Fruit fly (Drosophila melanogaster) whole organism, embryonic: ENCODE results near the gene Cyp4ac2.

Experiments
- Atf-2 ChIP-seq: fragments of 200-800 bp; sonication (Bioruptor generic); optimal IDR thresholded peaks from 2 replicates; lab custom pipeline; 2016; ENCODE audit warnings: missing biosample characterization, missing genetic modification characterization
- Blimp-1 ChIP-seq: fragments of 200-800 bp; sonication (Bioruptor generic); optimal IDR thresholded peaks from 3 replicates; lab custom pipeline; 2018; ENCODE audit warnings: missing biosample characterization, missing genetic modification characterization, mild to moderate bottlenecking, moderate library complexity, missing genetic modification reagents
- CG10654 ChIP-seq: fragments of 200-800 bp; sonication (Bioruptor generic); optimal IDR thresholded peaks from 2 replicates; lab custom pipeline; 2016; ENCODE audit warnings: missing biosample characterization, missing genetic modification characterization
- CG10979 ChIP-seq: fragments of 200-800 bp; sonication (Bioruptor generic); optimal IDR thresholded peaks from 2 replicates; lab custom pipeline; 2018; ENCODE audit warnings: missing biosample characterization, mild to moderate bottlenecking, missing genetic modification characterization, moderate library complexity
- CG11695 ChIP-seq: fragments of 200-800 bp; sonication (Bioruptor generic); IDR thresholded peaks from 3 replicates; pipeline ENCODE4 v1.3.6; 2022; ENCODE audit warnings: missing biosample characterization, missing genetic modification characterization
- CG11696 ChIP-seq: fragments of 200-800 bp; sonication (Bioruptor generic); IDR thresholded peaks from 2 replicates; pipeline ENCODE4 v1.3.6; 2022; ENCODE audit warnings: missing biosample characterization, missing genetic modification characterization
- CG12769 ChIP-seq: fragments of 200-800 bp; sonication (Bioruptor generic); optimal IDR thresholded peaks from 2 replicates; lab custom pipeline; 2019; ENCODE audit warnings: missing biosample characterization, mild to moderate bottlenecking, missing genetic modification characterization, moderate library complexity
- CG14965 ChIP-seq: fragments of 200-800 bp; sonication (Bioruptor generic); optimal IDR thresholded peaks from 2 replicates; lab custom pipeline; 2016; ENCODE audit warnings: missing biosample characterization, missing genetic modification characterization, borderline replicate concordance
- CG17328 ChIP-seq: fragments of 200-800 bp; sonication (Bioruptor generic); IDR thresholded peaks from 2 replicates; pipeline ENCODE4 v1.3.6; 2022; ENCODE audit warnings: missing biosample characterization, missing genetic modification characterization
- CG17829 ChIP-seq: fragments of 200-800 bp; optimal IDR thresholded peaks from 2 replicates; lab custom pipeline; 2019; ENCODE audit warnings: missing biosample characterization, mild to moderate bottlenecking, missing genetic modification characterization, moderate library complexity
- CG18764 ChIP-seq: fragments of 200-800 bp; sonication (Bioruptor generic); optimal IDR thresholded peaks from 3 replicates; lab custom pipeline; 2016; ENCODE audit warnings: missing biosample characterization, missing genetic modification characterization
- CG2678 ChIP-seq: fragments of 200-800 bp; sonication (Bioruptor generic); optimal IDR thresholded peaks from 3 replicates; lab custom pipeline; 2019; ENCODE audit warnings: missing biosample characterization, mild to moderate bottlenecking, missing genetic modification characterization, moderate library complexity
- CG4360 ChIP-seq: fragments of 200-800 bp; sonication (Bioruptor generic); IDR thresholded peaks from 2 replicates; pipeline ENCODE4 v1.3.6; 2022; ENCODE audit warnings: missing biosample characterization, missing genetic modification characterization
- CG6175 ChIP-seq: fragments of 200-800 bp; sonication (Bioruptor generic); IDR thresholded peaks from 3 replicates; pipeline ENCODE4 v1.3.6; 2022; ENCODE audit warnings: missing biosample characterization, missing genetic modification characterization
- CG7745 ChIP-seq: fragments of 200-800 bp; sonication (Bioruptor generic); optimal IDR thresholded peaks from 2 replicates; lab custom pipeline; 2018; ENCODE audit warnings: missing biosample characterization, mild to moderate bottlenecking, missing genetic modification characterization, moderate library complexity
- CG7839 ChIP-seq: fragments of 200-800 bp; sonication (Bioruptor generic); optimal IDR thresholded peaks from 3 replicates; lab custom pipeline; 2018; ENCODE audit warnings: missing biosample characterization, mild to moderate bottlenecking, missing genetic modification characterization, moderate library complexity
- CrebB ChIP-seq: fragments of 200-800 bp; sonication (Bioruptor generic); optimal IDR thresholded peaks from 3 replicates; lab custom pipeline; 2018; ENCODE audit warnings: missing biosample characterization, mild to moderate bottlenecking, missing genetic modification characterization
- Hr3 ChIP-seq: fragments of 200-800 bp; sonication (Bioruptor generic); optimal IDR thresholded peaks from 3 replicates; lab custom pipeline; 2016; ENCODE audit warnings: missing biosample characterization, missing genetic modification characterization
- Hsf ChIP-seq: fragments of 200-800 bp; sonication (Bioruptor generic); optimal IDR thresholded peaks from 3 replicates; lab custom pipeline; 2016; ENCODE audit warnings: missing biosample characterization, missing genetic modification characterization
- Mad ChIP-seq: fragments of 200-800 bp; sonication (Bioruptor generic); optimal IDR thresholded peaks from 2 replicates; lab custom pipeline; 2016; ENCODE audit warnings: missing biosample characterization, missing genetic modification characterization
- Med ChIP-seq: fragments of 200-800 bp; sonication (Bioruptor generic); peaks from one replicate; lab custom pipeline; 2016; ENCODE audit warnings: missing biosample characterization, missing genetic modification characterization, mild to moderate bottlenecking, inconsistent platforms, moderate library complexity
- Neu2 ChIP-seq: fragments of 200-800 bp; sonication (Bioruptor generic); optimal IDR thresholded peaks from 3 replicates; lab custom pipeline; 2016; ENCODE audit warnings: missing biosample characterization, missing genetic modification characterization, borderline replicate concordance
- Nf-YA ChIP-seq: fragments of 200-800 bp; sonication (Bioruptor generic); IDR thresholded peaks from 2 replicates; pipeline ENCODE4 v1.3.6; 2022; ENCODE audit warnings: missing biosample characterization, missing genetic modification characterization
- Oli ChIP-seq: fragments of 200-800 bp; sonication (Bioruptor generic); optimal IDR thresholded peaks from 2 replicates; lab custom pipeline; 2018; ENCODE audit warnings: missing biosample characterization, mild to moderate bottlenecking, missing genetic modification characterization, moderate library complexity
- Ptx1 ChIP-seq: fragments of 200-800 bp; sonication (Bioruptor generic); IDR thresholded peaks from 2 replicates; pipeline ENCODE4 v1.3.6; 2022; ENCODE audit warnings: missing biosample characterization, missing genetic modification characterization
- Sox102F ChIP-seq: fragments of 200-800 bp; sonication (Bioruptor generic); optimal IDR thresholded peaks from 2 replicates; lab custom pipeline; 2018; ENCODE audit warnings: missing biosample characterization, mild to moderate bottlenecking, missing genetic modification characterization, moderate library complexity
- TFAM ChIP-seq: fragments of 200-800 bp; sonication (Bioruptor generic); optimal IDR thresholded peaks from 2 replicates; lab custom pipeline; 2017; ENCODE audit warnings: missing biosample characterization, missing genetic modification characterization, inconsistent platforms
- Vsx1 ChIP-seq: fragments of 200-800 bp; sonication (Bioruptor generic); optimal IDR thresholded peaks from 2 replicates; lab custom pipeline; 2017; ENCODE audit warnings: missing biosample characterization, mild to moderate bottlenecking, missing genetic modification characterization, missing genetic modification reagents
- amos ChIP-seq: fragments of 200-800 bp; sonication (Bioruptor generic); IDR thresholded peaks from 2 replicates; pipeline ENCODE4 v1.3.6; 2022; ENCODE audit warnings: missing biosample characterization, missing genetic modification characterization; ENCODE audit not compliant: partially characterized antibody
- bbx ChIP-seq: fragments of 200-800 bp; sonication (Bioruptor generic); IDR thresholded peaks from 2 replicates; pipeline ENCODE4 v1.3.6; 2022; ENCODE audit warnings: missing biosample characterization, missing genetic modification characterization; ENCODE audit not compliant: partially characterized antibody
- chinmo ChIP-seq: fragments of 200-800 bp; sonication (Bioruptor generic); IDR thresholded peaks from 4 replicates; pipeline ENCODE4 v1.3.6; 2022; ENCODE audit warnings: missing biosample characterization, missing genetic modification characterization; ENCODE audit not compliant: partially characterized antibody
- esg ChIP-seq: fragments of 200-800 bp; sonication (Bioruptor generic); conservative IDR thresholded peaks from 2 replicates; pipeline ENCODE4 v1.3.6; 2022; ENCODE audit warnings: missing biosample characterization, missing genetic modification characterization
- eve ChIP-seq, 2 experiments: fragments of >200 bp; optimal IDR thresholded peaks; 2 replicates each; lab custom pipeline; 2017; ENCODE audit warnings: missing biosample characterization in 2 of 2, missing genetic modification characterization in 2 of 2
- ham ChIP-seq: fragments of 200-800 bp; sonication (Bioruptor generic); IDR thresholded peaks from 2 replicates; pipeline ENCODE4 v1.3.6; 2022; ENCODE audit warnings: missing biosample characterization, missing genetic modification characterization
- hkb ChIP-seq, 2 experiments: fragments of 200-800 bp in 1 of 2; fragments of >200 bp in 1 of 2; sonication (Bioruptor generic) in 1 of 2; IDR thresholded peaks in 1 of 2; optimal IDR thresholded peaks in 1 of 2; 2 replicates each; pipeline versions ENCODE4 v1.3.6 to Lab custom; 2017 to 2022; ENCODE audit warnings: missing biosample characterization in 1 of 2, missing genetic modification characterization in 1 of 2
- jing ChIP-seq: fragments of 200-800 bp; sonication (Bioruptor generic); optimal IDR thresholded peaks from 2 replicates; lab custom pipeline; 2018; ENCODE audit warnings: missing biosample characterization, mild to moderate bottlenecking, missing genetic modification characterization
- lbe ChIP-seq: fragments of 200-800 bp; sonication (Bioruptor generic); optimal IDR thresholded peaks from 2 replicates; lab custom pipeline; 2016; ENCODE audit warnings: missing biosample characterization, mild to moderate bottlenecking, missing genetic modification characterization
- lola ChIP-seq, 3 experiments: fragments of >200 bp in 2 of 3; fragments of 200-800 bp in 1 of 3; sonication (Bioruptor generic) in 1 of 3; optimal IDR thresholded peaks; 2 replicates each; lab custom pipeline; 2017 to 2019; ENCODE audit warnings: missing biosample characterization in 3 of 3, missing genetic modification characterization in 3 of 3, mild to moderate bottlenecking in 1 of 3, moderate library complexity in 1 of 3
- odd ChIP-seq: fragments of 200-800 bp; sonication (Bioruptor generic); optimal IDR thresholded peaks from 2 replicates; lab custom pipeline; 2017; ENCODE audit warnings: missing biosample characterization, mild to moderate bottlenecking, missing genetic modification characterization
- phol ChIP-seq: fragments of 200-800 bp; sonication (Bioruptor generic); optimal IDR thresholded peaks from 3 replicates; lab custom pipeline; 2018; ENCODE audit warnings: missing biosample characterization, mild to moderate bottlenecking, missing genetic modification characterization, moderate library complexity
- pum ChIP-seq: fragments of 200-800 bp; sonication (Bioruptor generic); optimal IDR thresholded peaks from 2 replicates; lab custom pipeline; 2016; ENCODE audit warnings: missing biosample characterization, missing genetic modification characterization
- ranshi ChIP-seq: fragments of 200-800 bp; sonication (Bioruptor generic); IDR thresholded peaks from 2 replicates; pipeline ENCODE4 v1.3.6; 2022; ENCODE audit warnings: missing biosample characterization, missing genetic modification characterization
- salm ChIP-seq: fragments of 200-800 bp; sonication (Bioruptor generic); optimal IDR thresholded peaks from 2 replicates; lab custom pipeline; 2018; ENCODE audit warnings: missing biosample characterization, mild to moderate bottlenecking, missing genetic modification characterization
- sens ChIP-seq: fragments of 200-800 bp; sonication (Bioruptor generic); peaks from one replicate; lab custom pipeline; 2016; ENCODE audit warnings: missing biosample characterization, missing genetic modification characterization
- shn ChIP-seq: fragments of 200-800 bp; sonication (Bioruptor generic); optimal IDR thresholded peaks from 3 replicates; lab custom pipeline; 2016; ENCODE audit warnings: missing biosample characterization, missing genetic modification characterization
- tap ChIP-seq: fragments of 200-800 bp; optimal IDR thresholded peaks from 3 replicates; lab custom pipeline; 2019; ENCODE audit warnings: missing biosample characterization, mild to moderate bottlenecking, missing genetic modification characterization, moderate library complexity
- tio ChIP-seq: fragments of 200-800 bp; sonication (Bioruptor generic); optimal IDR thresholded peaks from 2 replicates; lab custom pipeline; 2017; ENCODE audit warnings: missing biosample characterization, missing genetic modification characterization, inconsistent platforms
- tup ChIP-seq: fragments of 200-800 bp; sonication (Bioruptor generic); optimal IDR thresholded peaks from 2 replicates; lab custom pipeline; 2016; ENCODE audit warnings: missing biosample characterization, mild to moderate bottlenecking, missing genetic modification characterization, moderate library complexity
- unpg ChIP-seq: fragments of 200-800 bp; sonication (Bioruptor generic); optimal IDR thresholded peaks from 3 replicates; lab custom pipeline; 2018; ENCODE audit warnings: missing biosample characterization, mild to moderate bottlenecking, missing genetic modification characterization, moderate library complexity
- z ChIP-seq: fragments of 200-800 bp; sonication (Bioruptor generic); IDR thresholded peaks from 3 replicates; pipeline ENCODE4 v1.3.6; 2022; ENCODE audit warnings: missing biosample characterization, missing genetic modification characterization

The Cyp4ac2 gene

DNA sequence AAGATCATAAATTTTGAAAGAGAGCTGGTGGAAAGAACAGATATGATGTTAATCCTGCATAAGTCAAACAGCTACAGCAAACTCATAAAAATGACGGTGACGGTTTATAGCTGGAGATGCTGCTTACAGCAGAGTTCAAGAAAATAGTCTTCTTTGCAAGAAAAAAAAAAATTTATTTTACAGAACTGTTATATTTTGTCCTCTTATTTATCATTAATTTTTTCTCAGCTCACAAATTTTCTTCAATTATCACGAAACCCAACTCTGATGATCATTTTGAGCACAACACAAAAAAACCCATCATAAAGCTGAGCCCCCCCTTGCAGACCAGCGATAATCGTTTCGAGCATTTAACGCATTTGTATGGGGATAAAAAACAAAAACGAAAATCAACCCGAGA, 34.8 kb upstream of the Cyp4ac2 start:
- no peak for TF ChIP-seq tup (GFP tag; lab: Kevin White, UChicago)
- no peak for TF ChIP-seq Neu2 (GFP tag; lab: Kevin White, UChicago)
- peak; percentile 13 for TF ChIP-seq Blimp-1 (GFP tag; lab: Kevin White, UChicago)
- TF ChIP-seq unpg (GFP tag; lab: Kevin White, UChicago), result peak; percentile 28
- no peak for TF ChIP-seq ranshi (GFP tag; lab: Robert Waterston, UW)
- peak in 1 of 2 experiments; percentile 73 for TF ChIP-seq eve (GFP tag; optimal IDR thresholded peaks at IDR 0.05; lab: Kevin White, UChicago)
- TF ChIP-seq Sox102F (GFP tag; lab: Kevin White, UChicago), result peak; percentile 24
- TF ChIP-seq salm (tag; lab: Kevin White, UChicago), result no peak
- peak; percentile 29 for TF ChIP-seq CG17829 (tag; lab: Kevin White, UChicago)
- no peak for TF ChIP-seq TFAM (GFP tag; lab: Kevin White, UChicago)
- no peak for TF ChIP-seq z (GFP tag; lab: Robert Waterston, UW)
- no peak for TF ChIP-seq CG10654
- no peak for TF ChIP-seq Hsf (GFP tag; lab: Kevin White, UChicago)
- TF ChIP-seq odd (GFP tag; lab: Kevin White, UChicago), result no peak
- no peak for TF ChIP-seq jing
- TF ChIP-seq CG11696 (GFP tag; lab: Robert Waterston, UW), result peak; percentile 83
- no peak for TF ChIP-seq ham (GFP tag; lab: Robert Waterston, UW)
- no peak for TF ChIP-seq CG18764 (GFP tag; lab: Kevin White, UChicago)
- TF ChIP-seq Nf-YA (GFP tag; lab: Robert Waterston, UW), result no peak
- peak; percentile 32; the same call in 1 of the 2 replicates for TF ChIP-seq Ptx1 (GFP tag; lab: Robert Waterston, UW)
- no peak for TF ChIP-seq Hr3 (GFP tag; lab: Kevin White, UChicago)
- no peak for TF ChIP-seq Vsx1 (GFP tag; lab: Kevin White, UChicago)
- TF ChIP-seq CG7839 (tag; lab: Kevin White, UChicago), result peak; percentile 6
- TF ChIP-seq hkb (optimal IDR thresholded peaks at IDR 0.05; lab: Kevin White, UChicago), result no peak
- peak; percentile 50; the same call in 1 of the 2 replicates for TF ChIP-seq hkb (GFP tag; IDR thresholded peaks at IDR 0.05; lab: Robert Waterston, UW)
- no peak for TF ChIP-seq CG14965
- TF ChIP-seq shn (GFP tag; lab: Kevin White, UChicago), result no peak
- TF ChIP-seq esg (GFP tag; lab: Robert Waterston, UW), result peak; percentile 33; the same call in 1 of the 2 replicates
- no peak for TF ChIP-seq CrebB (tag; lab: Kevin White, UChicago)
- peak; percentile 49 for TF ChIP-seq CG7745 (tag; lab: Kevin White, UChicago)
- peak; percentile 28 for TF ChIP-seq lbe (GFP tag; lab: Kevin White, UChicago)
- TF ChIP-seq CG11695 (GFP tag; lab: Robert Waterston, UW), result 0 out of 3 replicates have a peak, but pooled peaks have one; percentile 31
- TF ChIP-seq amos (GFP tag; lab: Robert Waterston, UW), result no peak
- TF ChIP-seq CG17328 (GFP tag; lab: Robert Waterston, UW), result peak; percentile 15; the same call in 1 of the 2 replicates
- TF ChIP-seq Atf-2 (GFP tag; lab: Kevin White, UChicago), result no peak
- no peak for TF ChIP-seq CG4360
- TF ChIP-seq sens (GFP tag; lab: Kevin White, UChicago), result peak; percentile 80
- peak; percentile 68 for TF ChIP-seq Med
- TF ChIP-seq chinmo (GFP tag; lab: Robert Waterston, UW), result 0 out of 4 replicates have a peak, but pooled peaks have one; percentile 28
- TF ChIP-seq phol (tag; lab: Kevin White, UChicago), result peak; percentile 5
- TF ChIP-seq CG2678 (tag; lab: Kevin White, UChicago), result peak; percentile 16
- no peak for TF ChIP-seq Mad (GFP tag; lab: Kevin White, UChicago)
- TF ChIP-seq lola (GFP tag; optimal IDR thresholded peaks at IDR 0.05; lab: Kevin White, UChicago), result peak in 1 of 3 experiments; percentile 5
- TF ChIP-seq bbx (GFP tag; lab: Robert Waterston, UW), result no peak
- TF ChIP-seq pum, result no peak
- peak; percentile 7 for TF ChIP-seq tio
- no peak for TF ChIP-seq tap (tag; lab: Kevin White, UChicago)
- TF ChIP-seq CG12769, result no peak
- TF ChIP-seq Oli, result peak; percentile 12
- peak; percentile 6 for TF ChIP-seq CG10979 (tag; lab: Kevin White, UChicago)
- TF ChIP-seq CG6175, result no peak
